Fruit fly (Drosophila melanogaster): ENCODE data around the gene AdipoR.

AdipoR gene

DNA sequence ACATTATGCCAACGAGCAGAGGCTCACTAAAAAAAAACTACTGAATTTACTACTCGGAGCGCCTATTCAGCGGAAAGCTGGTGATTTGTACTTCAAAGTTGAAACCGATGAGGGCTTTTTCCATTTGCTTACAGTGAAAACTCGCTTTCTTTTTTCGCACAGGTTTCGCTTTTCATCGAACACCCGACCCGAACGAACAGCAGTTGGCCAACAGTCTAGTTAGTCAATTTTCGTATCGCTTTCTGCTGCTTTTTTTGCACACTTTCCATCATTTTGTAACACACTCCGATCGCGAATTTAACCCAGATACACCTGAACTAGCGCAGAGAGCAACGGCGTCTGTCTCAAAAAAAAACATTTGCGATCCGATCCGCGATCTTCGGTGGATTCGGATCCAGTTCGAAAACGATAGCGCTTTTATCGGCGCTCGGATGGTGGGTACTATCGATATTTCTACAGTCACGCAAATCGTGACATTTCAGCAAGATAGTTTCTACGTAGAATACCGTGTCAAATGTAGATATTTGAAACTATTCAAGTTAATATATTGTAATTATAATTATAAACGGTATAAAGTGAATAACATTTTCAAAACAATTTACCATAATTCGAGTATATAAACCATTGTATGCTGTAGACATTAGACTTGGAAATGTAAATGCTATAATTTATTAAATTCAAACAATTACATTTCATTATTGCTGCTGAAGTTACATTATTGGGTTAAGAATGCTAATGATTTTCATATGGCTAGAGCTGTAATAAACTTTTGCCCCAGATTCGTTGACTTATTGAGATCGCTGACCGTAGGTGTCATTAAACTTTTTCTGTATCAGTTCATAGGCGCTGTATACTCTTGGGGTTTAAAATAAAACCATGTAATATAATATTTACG, 19.1 kb downstream of the AdipoR start, which contains the start of gene CG5346 (continued):
- TF ChIP-seq CG11695 (GFP tag; IDR thresholded peaks at IDR 0.05), result no peak
- peak; percentile 55 for TF ChIP-seq Deaf1 (tag; optimal IDR thresholded peaks at IDR 0.05)
- peak; percentile 56 for TF ChIP-seq CTCF (GFP tag; optimal IDR thresholded peaks at IDR 0.05)
- no peak for TF ChIP-seq CG8290 (GFP tag; optimal IDR thresholded peaks at IDR 0.05)
- TF ChIP-seq CG8290 (tag; optimal IDR thresholded peaks at IDR 0.05), result peak in 1 of 2 experiments; percentile 37
- no peak for TF ChIP-seq CG12299 (tag; optimal IDR thresholded peaks at IDR 0.05)
- TF ChIP-seq dysf (GFP tag; IDR thresholded peaks at IDR 0.05), result no peak
- TF ChIP-seq CG16813 (GFP tag; IDR thresholded peaks at IDR 0.05; ENCODE audit: partially characterized antibody), result peak; percentile 88
- TF ChIP-seq ewg (GFP tag; optimal IDR thresholded peaks at IDR 0.05), result no peak
- no peak for TF ChIP-seq Mes4 (GFP tag; optimal IDR thresholded peaks at IDR 0.05)
- TF ChIP-seq dimm (GFP tag; IDR thresholded peaks at IDR 0.05), result no peak
- no peak for TF ChIP-seq CG17328 (GFP tag; IDR thresholded peaks at IDR 0.05)
- TF ChIP-seq CG10979 (tag; optimal IDR thresholded peaks at IDR 0.05), result no peak
- TF ChIP-seq ham (GFP tag; IDR thresholded peaks at IDR 0.05), result no peak
- TF ChIP-seq NK7.1 (GFP tag; optimal IDR thresholded peaks at IDR 0.05), result no peak
- TF ChIP-seq grn (GFP tag; optimal IDR thresholded peaks at IDR 0.05), result peak; percentile 67
- TF ChIP-seq pfk (GFP tag; optimal IDR thresholded peaks at IDR 0.05), result no peak
- no peak for TF ChIP-seq CG11696 (GFP tag; IDR thresholded peaks at IDR 0.05)
- TF ChIP-seq Dll (GFP tag; IDR thresholded peaks at IDR 0.05; ENCODE audit: partially characterized antibody), result peak; percentile 85
- no peak for TF ChIP-seq CG14014 (GFP tag; IDR thresholded peaks at IDR 0.05)
- no peak for TF ChIP-seq CG9609 (GFP tag; optimal IDR thresholded peaks at IDR 0.05)
- no peak for TF ChIP-seq CG2120 (GFP tag; optimal IDR thresholded peaks at IDR 0.05)
- no peak for TF ChIP-seq CG31365 (tag; optimal IDR thresholded peaks at IDR 0.05)
- no peak for TF ChIP-seq gem (tag; optimal IDR thresholded peaks at IDR 0.05)
- no peak for TF ChIP-seq CG7556 (GFP tag; optimal IDR thresholded peaks at IDR 0.05)
- no peak for TF ChIP-seq CG8765 (GFP tag; IDR thresholded peaks at IDR 0.05)
- no peak for TF ChIP-seq Asciz (GFP tag; optimal IDR thresholded peaks at IDR 0.05)
- no peak for TF ChIP-seq E2f1 (GFP tag; IDR thresholded peaks at IDR 0.05)
- no peak for TF ChIP-seq CG16779 (GFP tag; IDR thresholded peaks at IDR 0.05)
- no peak for TF ChIP-seq gsb-n (tag; optimal IDR thresholded peaks at IDR 0.05)
- TF ChIP-seq CG12942 (GFP tag; optimal IDR thresholded peaks at IDR 0.05), result no peak
- no peak for TF ChIP-seq CG11085 (GFP tag; IDR thresholded peaks at IDR 0.05)
- no peak for TF ChIP-seq Nf-YA (GFP tag; IDR thresholded peaks at IDR 0.05)
- TF ChIP-seq grau (tag; optimal IDR thresholded peaks at IDR 0.05), result peak; percentile 22
- no peak for TF ChIP-seq Oaz (GFP tag; IDR thresholded peaks at IDR 0.05)
- TF ChIP-seq CG30431 (GFP tag; optimal IDR thresholded peaks at IDR 0.05), result no peak
- peak; percentile 27 for TF ChIP-seq MBD-R2 (GFP tag; IDR thresholded peaks at IDR 0.05)
- TF ChIP-seq nom (GFP tag; optimal IDR thresholded peaks at IDR 0.05), result no peak
- no peak for TF ChIP-seq CG7839 (tag; optimal IDR thresholded peaks at IDR 0.05)
- TF ChIP-seq sug (tag; optimal IDR thresholded peaks at IDR 0.05), result no peak
- TF ChIP-seq p53 (GFP tag; optimal IDR thresholded peaks at IDR 0.05), result no peak
- no peak for TF ChIP-seq CG10959 (GFP tag; IDR thresholded peaks at IDR 0.05)
- TF ChIP-seq vfl (GFP tag; optimal IDR thresholded peaks at IDR 0.05), result no peak
- TF ChIP-seq Hr78 (GFP tag; optimal IDR thresholded peaks at IDR 0.05), result no peak
- no peak for TF ChIP-seq CG15601 (tag; optimal IDR thresholded peaks at IDR 0.05)
- TF ChIP-seq CG17359 (tag; optimal IDR thresholded peaks at IDR 0.05), result no peak
- TF ChIP-seq Blimp-1 (GFP tag; optimal IDR thresholded peaks at IDR 0.05), result peak; percentile 33
- TF ChIP-seq Myb (GFP tag; optimal IDR thresholded peaks at IDR 0.05), result no peak
- TF ChIP-seq GATAe (GFP tag; conservative IDR thresholded peaks at IDR 0.05), result no peak
- TF ChIP-seq nau (GFP tag; optimal IDR thresholded peaks at IDR 0.05), result no peak
- peak; percentile 58 for TF ChIP-seq Med (GFP tag)
